Fruit fly (Drosophila melanogaster) whole organism, prepupa: ENCODE data around the gene Orc5.
A peak's percentile ranks its signal among the peaks of the same experiment; 100 is the strongest.

ENCODE experiments used
- CG11294 ChIP-seq: fragments of 200-800 bp; sonication (Bioruptor generic); IDR thresholded peaks from 2 replicates; pipeline ENCODE4 v1.3.6; 2022; ENCODE audit warnings: missing biosample characterization, missing genetic modification characterization
- CG11762 ChIP-seq: fragments of 200-800 bp; sonication (Bioruptor generic); optimal IDR thresholded peaks from 3 replicates; lab custom pipeline; 2016; ENCODE audit warnings: missing biosample characterization, missing genetic modification characterization; ENCODE audit not compliant: insufficient read depth
- CG11902 ChIP-seq: fragments of 200-800 bp; sonication (Bioruptor generic); optimal IDR thresholded peaks from 3 replicates; lab custom pipeline; 2016; ENCODE audit warnings: missing biosample characterization, missing genetic modification characterization
- CG1621 ChIP-seq: fragments of 200-800 bp; sonication (Bioruptor generic); optimal IDR thresholded peaks from 3 replicates; lab custom pipeline; 2018; ENCODE audit warnings: missing biosample characterization, mild to moderate bottlenecking, missing genetic modification characterization
- CG3032 ChIP-seq: fragments of 200-800 bp; optimal IDR thresholded peaks from 2 replicates; lab custom pipeline; 2019; ENCODE audit warnings: missing biosample characterization, mild to moderate bottlenecking, missing genetic modification characterization, moderate library complexity
- CG31627 ChIP-seq: fragments of 200-800 bp; sonication (Bioruptor generic); optimal IDR thresholded peaks from 3 replicates; lab custom pipeline; 2016; ENCODE audit warnings: missing biosample characterization, missing genetic modification characterization
- CG32006 ChIP-seq: fragments of 200-800 bp; sonication (Bioruptor generic); optimal IDR thresholded peaks from 3 replicates; lab custom pipeline; 2017; ENCODE audit warnings: missing biosample characterization, mild to moderate bottlenecking, missing genetic modification characterization
- CG34406 ChIP-seq: fragments of 200-800 bp; sonication (Bioruptor generic); optimal IDR thresholded peaks from 3 replicates; lab custom pipeline; 2016; ENCODE audit warnings: missing biosample characterization, missing genetic modification characterization
- CG6163 ChIP-seq: fragments of 200-800 bp; sonication (Bioruptor generic); IDR thresholded peaks from 3 replicates; pipeline ENCODE4 v1.3.6; 2022; ENCODE audit warnings: missing biosample characterization, missing genetic modification characterization
- CG6276 ChIP-seq: fragments of 200-800 bp; sonication (Bioruptor generic); optimal IDR thresholded peaks from 2 replicates; lab custom pipeline; 2017; ENCODE audit warnings: missing biosample characterization, mild to moderate bottlenecking, missing genetic modification characterization
- CG6792 ChIP-seq: fragments of 200-800 bp; sonication (Bioruptor generic); optimal IDR thresholded peaks from 3 replicates; lab custom pipeline; 2016; ENCODE audit warnings: missing biosample characterization, missing genetic modification characterization
- CG6854 ChIP-seq: fragments of 200-800 bp; sonication (Bioruptor generic); optimal IDR thresholded peaks from 2 replicates; lab custom pipeline; 2017; ENCODE audit warnings: missing biosample characterization, mild to moderate bottlenecking, missing genetic modification characterization
- CG9139 ChIP-seq: fragments of 200-800 bp; sonication (Bioruptor generic); optimal IDR thresholded peaks from 3 replicates; lab custom pipeline; 2017; ENCODE audit warnings: missing biosample characterization, mild to moderate bottlenecking, missing genetic modification characterization
- Eip78C ChIP-seq: fragments of 200-800 bp; sonication (Bioruptor generic); peaks from one replicate; lab custom pipeline; 2016; ENCODE audit warnings: missing biosample characterization, missing genetic modification characterization
- Ets21C ChIP-seq: fragments of 200-800 bp; sonication (Bioruptor generic); optimal IDR thresholded peaks from 3 replicates; lab custom pipeline; 2016; ENCODE audit warnings: missing biosample characterization, missing genetic modification characterization
- Ets96B ChIP-seq: fragments of 200-800 bp; optimal IDR thresholded peaks from 2 replicates; lab custom pipeline; 2019; ENCODE audit warnings: missing biosample characterization, mild to moderate bottlenecking, missing genetic modification characterization, moderate library complexity
- Gug ChIP-seq: fragments of 200-800 bp; sonication (Bioruptor generic); IDR thresholded peaks from 2 replicates; pipeline ENCODE4 v1.3.6; 2022; ENCODE audit warnings: missing biosample characterization, missing genetic modification characterization
- Hr38 ChIP-seq: sonication (Bioruptor generic); optimal IDR thresholded peaks from 2 replicates; lab custom pipeline; 2016; ENCODE audit warnings: missing biosample characterization, missing genetic modification characterization
- Hr39 ChIP-seq: fragments of 200-800 bp; sonication (Bioruptor generic); optimal IDR thresholded peaks from 2 replicates; lab custom pipeline; 2016; ENCODE audit warnings: missing biosample characterization, missing genetic modification characterization
- Hr4 ChIP-seq: fragments of 200-800 bp; sonication (Bioruptor generic); optimal IDR thresholded peaks from 3 replicates; lab custom pipeline; 2016; ENCODE audit warnings: missing biosample characterization, missing genetic modification characterization
- Lpt ChIP-seq: fragments of 200-800 bp; sonication (Bioruptor generic); optimal IDR thresholded peaks from 3 replicates; lab custom pipeline; 2016; ENCODE audit warnings: missing biosample characterization, missing genetic modification characterization
- OdsH ChIP-seq: fragments of 200-800 bp; sonication (Bioruptor generic); optimal IDR thresholded peaks from 3 replicates; lab custom pipeline; 2016; ENCODE audit warnings: missing biosample characterization, missing genetic modification characterization
- Sox14 ChIP-seq: fragments of 200-800 bp; sonication (Bioruptor generic); optimal IDR thresholded peaks from 3 replicates; lab custom pipeline; 2016; ENCODE audit warnings: missing biosample characterization, missing genetic modification characterization
- Sox15 ChIP-seq: fragments of 200-800 bp; sonication (Bioruptor generic); optimal IDR thresholded peaks from 3 replicates; lab custom pipeline; 2016; ENCODE audit warnings: missing biosample characterization, missing genetic modification characterization
- achi ChIP-seq: fragments of 200-800 bp; sonication (Bioruptor generic); optimal IDR thresholded peaks from 3 replicates; lab custom pipeline; 2016; ENCODE audit warnings: missing biosample characterization, missing genetic modification characterization
- dac ChIP-seq: fragments of 200-800 bp; sonication (Bioruptor generic); optimal IDR thresholded peaks from 2 replicates; lab custom pipeline; 2017; ENCODE audit warnings: missing biosample characterization, mild to moderate bottlenecking, missing genetic modification characterization
- esn ChIP-seq: fragments of 200-800 bp; sonication (Bioruptor generic); optimal IDR thresholded peaks from 2 replicates; lab custom pipeline; 2016; ENCODE audit warnings: missing biosample characterization, mild to moderate bottlenecking, missing genetic modification characterization, moderate library complexity
- fd59A ChIP-seq: fragments of 200-800 bp; sonication (Bioruptor generic); optimal IDR thresholded peaks from 2 replicates; lab custom pipeline; 2017; ENCODE audit warnings: missing biosample characterization, mild to moderate bottlenecking, missing genetic modification characterization, missing genetic modification reagents
- fkh ChIP-seq: fragments of 200-800 bp; sonication (Bioruptor generic); optimal IDR thresholded peaks from 3 replicates; lab custom pipeline; 2017; ENCODE audit warnings: missing biosample characterization, mild to moderate bottlenecking, missing genetic modification characterization, moderate library complexity
- lz ChIP-seq: fragments of 200-800 bp; sonication (Bioruptor generic); optimal IDR thresholded peaks from 3 replicates; lab custom pipeline; 2016; ENCODE audit warnings: missing biosample characterization, missing genetic modification characterization
- net ChIP-seq: fragments of 200-800 bp; sonication (Bioruptor generic); optimal IDR thresholded peaks from 3 replicates; lab custom pipeline; 2016; ENCODE audit warnings: missing biosample characterization, missing genetic modification characterization
- pdm3 ChIP-seq: fragments of 200-800 bp; sonication (Bioruptor generic); optimal IDR thresholded peaks from 3 replicates; lab custom pipeline; 2016; ENCODE audit warnings: missing biosample characterization, missing genetic modification characterization
- spab ChIP-seq: fragments of 200-800 bp; sonication (Bioruptor generic); optimal IDR thresholded peaks from 2 replicates; lab custom pipeline; 2017; ENCODE audit warnings: missing biosample characterization, mild to moderate bottlenecking, missing genetic modification characterization, missing genetic modification reagents
- topi ChIP-seq: fragments of 200-800 bp; sonication (Bioruptor generic); optimal IDR thresholded peaks from 3 replicates; lab custom pipeline; 2016; ENCODE audit warnings: missing biosample characterization, missing genetic modification characterization
- vri ChIP-seq: fragments of 200-800 bp; sonication (Bioruptor generic); optimal IDR thresholded peaks from 3 replicates; lab custom pipeline; 2016; ENCODE audit warnings: missing biosample characterization, mild to moderate bottlenecking, missing genetic modification characterization

The Orc5 gene

dm6 chr2L:13783264-13784154 is 46.1 kb upstream of the Orc5 start, which contains the start of gene Eato (continued):
- TF ChIP-seq fd59A (GFP tag; lab: Kevin White, UChicago) = no peak

DNA sequence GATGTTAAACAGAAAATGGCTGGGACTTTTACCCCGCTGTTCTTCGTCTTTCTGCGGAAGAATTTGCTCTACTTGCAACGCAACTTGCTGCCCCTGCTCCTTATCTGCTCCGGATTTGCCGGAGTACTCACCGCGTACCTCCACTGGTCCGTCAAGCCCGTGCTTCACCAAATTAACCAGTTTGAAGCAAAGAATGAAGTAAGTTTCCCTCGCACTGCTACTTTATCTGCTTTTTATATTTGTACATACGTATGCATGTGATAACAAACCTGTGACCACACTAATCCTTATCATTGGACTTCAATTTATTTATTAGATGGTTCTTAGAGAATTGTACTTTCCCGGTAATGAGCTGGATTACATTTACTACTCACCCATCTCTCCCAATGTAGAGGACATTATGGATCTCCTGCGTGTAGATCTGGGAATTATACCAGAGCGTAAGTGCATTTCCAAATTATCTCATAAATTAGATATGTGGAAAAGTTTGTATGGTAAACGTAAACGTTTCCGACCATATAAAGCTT is 45.4 kb upstream of the Orc5 start, which contains the start of gene CG16890:
CG16890 (minus strand) TSS at position 184 of the 527 bp plus-strand sequence.
- TF ChIP-seq lz (GFP tag; lab: Kevin White, UChicago) = no peak
- no peak for TF ChIP-seq Hr38
- no peak for TF ChIP-seq net
- no peak for TF ChIP-seq CG3032 (tag; lab: Kevin White, UChicago)
- TF ChIP-seq CG11294 (GFP tag; lab: Robert Waterston, UW) = no peak
- peak; percentile 2 for TF ChIP-seq Sox14
- no peak for TF ChIP-seq CG6276 (GFP tag; lab: Kevin White, UChicago)
- TF ChIP-seq vri = peak; percentile 53
- TF ChIP-seq Eip78C = peak; percentile 44

- no peak for TF ChIP-seq dac (GFP tag; lab: Kevin White, UChicago)
- TF ChIP-seq fkh (GFP tag; lab: Kevin White, UChicago) = no peak
- no peak for TF ChIP-seq Sox15 (GFP tag; lab: Kevin White, UChicago)
- TF ChIP-seq CG1621 = no peak
- no peak for TF ChIP-seq CG32006 (GFP tag; lab: Kevin White, UChicago)
- no peak for TF ChIP-seq Ets96B
- TF ChIP-seq Ets21C (GFP tag; lab: Kevin White, UChicago) = no peak
- TF ChIP-seq achi (GFP tag; lab: Kevin White, UChicago) = no peak
- no peak for TF ChIP-seq CG34406 (GFP tag; lab: Kevin White, UChicago)
- TF ChIP-seq CG6163 (GFP tag; lab: Robert Waterston, UW) = no peak
- no peak for TF ChIP-seq Gug (GFP tag; lab: Robert Waterston, UW)
- TF ChIP-seq topi (GFP tag; lab: Kevin White, UChicago) = no peak
- TF ChIP-seq spab (GFP tag; lab: Kevin White, UChicago) = no peak
- TF ChIP-seq CG6792 (GFP tag; lab: Kevin White, UChicago) = no peak
- no peak for TF ChIP-seq Hr4
- no peak for TF ChIP-seq CG9139 (GFP tag; lab: Kevin White, UChicago)
Measured at dm6 chr2L:13790715-13791114, 38.9 kb upstream of the Orc5 start, which contains the start of gene CG16863. TSS of gene CG16863 (plus strand) at chr2L:13790959.

- TF ChIP-seq CG11762 (no peak), CG34406 (GFP tag; lab: Kevin White, UChicago) (no peak), Lpt (GFP tag; lab: Kevin White, UChicago) (no peak), CG6792 (GFP tag; lab: Kevin White, UChicago) (no peak), CG6854 (GFP tag; lab: Kevin White, UChicago) (peak; percentile 19), OdsH (GFP tag; lab: Kevin White, UChicago) (no peak), CG31627 (GFP tag; lab: Kevin White, UChicago) (no peak), esn (GFP tag; lab: Kevin White, UChicago) (peak; percentile 11), CG11902 (GFP tag; lab: Kevin White, UChicago) (no peak), Hr39 (no peak), fd59A (GFP tag; lab: Kevin White, UChicago) (no peak), lz (GFP tag; lab: Kevin White, UChicago) (no peak), pdm3 (GFP tag; lab: Kevin White, UChicago) (no peak)
- TF ChIP-seq, all 60 proteins: peak for 2
Measured at dm6 chr2L:13793405-13793804, 36.2 kb upstream of the Orc5 start, which contains the start of gene Sec71. TSS of gene Sec71 (plus strand) at chr2L:13793521.
